Fruit fly (Drosophila melanogaster): ENCODE results near the gene CG10657.

The CG10657 gene

DNA sequence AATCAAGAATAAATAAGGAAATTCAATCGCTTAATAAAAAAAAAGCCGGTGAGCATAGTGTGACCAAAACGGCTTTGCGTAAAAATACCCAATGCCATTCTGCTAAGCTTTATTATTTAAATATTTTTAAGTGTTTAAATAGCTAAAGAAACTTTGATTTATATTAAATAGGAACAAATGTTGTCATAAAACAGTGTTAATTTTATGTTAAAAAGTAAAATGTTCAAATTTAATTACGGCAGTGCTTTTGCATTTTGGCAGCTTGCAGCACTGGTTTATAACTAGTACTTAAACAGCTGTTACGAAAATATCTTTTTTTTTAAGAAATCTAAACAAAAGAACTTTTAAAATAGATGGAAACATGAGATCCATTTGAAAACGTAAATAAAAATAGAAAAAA lies 4.2 kb upstream of the CG10657 start, which contains the start of the genes CG10638 and CG10681 (continued):
- TF ChIP-seq Smox (GFP tag; optimal IDR thresholded peaks at IDR 0.05) (no peak), CG16779 (tag; optimal IDR thresholded peaks at IDR 0.05) (no peak), CG6276 (GFP tag; optimal IDR thresholded peaks at IDR 0.05) (no peak), CG9139 (GFP tag; optimal IDR thresholded peaks at IDR 0.05) (no peak), dsx (GFP tag; optimal IDR thresholded peaks at IDR 0.05; ENCODE audit: poor library complexity, severe bottlenecking) (peak; percentile 13), pdm3 (GFP tag; optimal IDR thresholded peaks at IDR 0.05) (no peak), Sox15 (GFP tag; optimal IDR thresholded peaks at IDR 0.05) (no peak), eg (GFP tag; IDR thresholded peaks at IDR 0.05) (no peak), CG3919 (GFP tag; optimal IDR thresholded peaks at IDR 0.05) (peak; percentile 38), vri (GFP tag; optimal IDR thresholded peaks at IDR 0.05) (peak; percentile 59), CG7368 (GFP tag; optimal IDR thresholded peaks at IDR 0.05) (no peak), CG6808 (GFP tag; optimal IDR thresholded peaks at IDR 0.05) (peak; percentile 4), CG3032 (tag; optimal IDR thresholded peaks at IDR 0.05) (peak; percentile 35), esn (GFP tag; optimal IDR thresholded peaks at IDR 0.05) (peak; percentile 74), CG11294 (GFP tag; IDR thresholded peaks at IDR 0.05) (no peak), CG6163 (GFP tag; IDR thresholded peaks at IDR 0.05) (no peak), CG31627 (GFP tag; optimal IDR thresholded peaks at IDR 0.05) (peak; percentile 40), Hr38 (GFP tag; optimal IDR thresholded peaks at IDR 0.05) (no peak), cyc (GFP tag; optimal IDR thresholded peaks at IDR 0.05) (peak; percentile 43), svp (GFP tag) (no peak), CG15336 (GFP tag; IDR thresholded peaks at IDR 0.05) (no peak), fd85E (GFP tag; optimal IDR thresholded peaks at IDR 0.05) (no peak), Ets96B (tag; optimal IDR thresholded peaks at IDR 0.05) (peak; percentile 26), ss (GFP tag; optimal IDR thresholded peaks at IDR 0.05) (no peak), Met (GFP tag; optimal IDR thresholded peaks at IDR 0.05) (no peak), acj6 (GFP tag; optimal IDR thresholded peaks at IDR 0.05) (peak; percentile 52), Eip93F (GFP tag; optimal IDR thresholded peaks at IDR 0.05) (peak; percentile 36), Eip75B (GFP tag; optimal IDR thresholded peaks at IDR 0.05) (peak; percentile 68), CG4318 (GFP tag; optimal IDR thresholded peaks at IDR 0.05) (no peak), net (GFP tag; optimal IDR thresholded peaks at IDR 0.05) (no peak), topi (GFP tag; optimal IDR thresholded peaks at IDR 0.05) (peak; percentile 59), CG32006 (GFP tag; optimal IDR thresholded peaks at IDR 0.05) (no peak)

DNA sequence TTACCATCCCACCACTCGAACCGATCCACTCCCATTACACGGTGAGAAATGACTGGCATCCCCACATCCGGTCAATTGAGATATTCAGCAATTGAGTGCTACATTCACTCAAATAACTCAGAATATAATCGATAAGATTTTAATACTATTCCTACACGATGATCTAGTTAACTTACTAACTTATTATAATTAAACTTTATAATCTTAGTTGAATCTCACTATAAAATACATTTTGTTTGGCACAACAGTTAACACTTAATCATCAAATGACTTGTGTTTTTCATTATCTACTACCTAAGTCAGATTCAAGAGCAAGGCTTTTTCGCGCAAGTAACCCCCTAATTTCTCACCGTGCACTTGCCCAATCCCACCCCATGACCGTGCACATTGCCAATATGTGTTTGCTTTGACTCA lies 1.7 kb downstream of the CG10657 start:
- TF ChIP-seq CG15336 (GFP tag; IDR thresholded peaks at IDR 0.05) (peak; percentile 87), cyc (GFP tag; optimal IDR thresholded peaks at IDR 0.05) (peak; percentile 88), CG10631 (GFP tag; optimal IDR thresholded peaks at IDR 0.05) (peak; percentile 82), OdsH (GFP tag; optimal IDR thresholded peaks at IDR 0.05) (peak; percentile 87), dsx (GFP tag; optimal IDR thresholded peaks at IDR 0.05; ENCODE audit: poor library complexity, severe bottlenecking) (peak; percentile 80), CG1621 (tag; optimal IDR thresholded peaks at IDR 0.05) (peak; percentile 60), esn (GFP tag; optimal IDR thresholded peaks at IDR 0.05) (peak; percentile 95), dac (GFP tag; optimal IDR thresholded peaks at IDR 0.05) (peak; percentile 84), CG11762 (GFP tag; optimal IDR thresholded peaks at IDR 0.05; ENCODE audit: insufficient read depth) (peak; percentile 83), ss (GFP tag; optimal IDR thresholded peaks at IDR 0.05) (peak; percentile 84 to 87), Gug (GFP tag; IDR thresholded peaks at IDR 0.05) (peak; percentile 29), achi (GFP tag; optimal IDR thresholded peaks at IDR 0.05) (peak; percentile 88), Smox (GFP tag; optimal IDR thresholded peaks at IDR 0.05) (peak; percentile 92), CG8319 (GFP tag; optimal IDR thresholded peaks at IDR 0.05) (peak; percentile 68), CG32006 (GFP tag; optimal IDR thresholded peaks at IDR 0.05) (peak; percentile 95), CG8632 (GFP tag; optimal IDR thresholded peaks at IDR 0.05) (peak; percentile 81), fkh (GFP tag; optimal IDR thresholded peaks at IDR 0.05) (no peak), pdm3 (GFP tag; optimal IDR thresholded peaks at IDR 0.05) (peak; percentile 83), CG6276 (GFP tag; optimal IDR thresholded peaks at IDR 0.05) (peak; percentile 92), lz (GFP tag; optimal IDR thresholded peaks at IDR 0.05) (peak; percentile 91), Eip75B (GFP tag; optimal IDR thresholded peaks at IDR 0.05) (peak; percentile 88), salr (GFP tag; optimal IDR thresholded peaks at IDR 0.05) (peak; percentile 20 to 90), Lpt (GFP tag; optimal IDR thresholded peaks at IDR 0.05) (peak; percentile 86), spab (GFP tag; optimal IDR thresholded peaks at IDR 0.05) (peak; percentile 83), CG11294 (GFP tag; IDR thresholded peaks at IDR 0.05) (peak; percentile 59), Hr39 (GFP tag; optimal IDR thresholded peaks at IDR 0.05) (peak; percentile 84), fd85E (GFP tag; optimal IDR thresholded peaks at IDR 0.05) (peak; percentile 33), acj6 (GFP tag; optimal IDR thresholded peaks at IDR 0.05) (peak; percentile 90), CG11902 (GFP tag; optimal IDR thresholded peaks at IDR 0.05) (peak; percentile 78), CG3032 (tag; optimal IDR thresholded peaks at IDR 0.05) (peak; percentile 86), topi (GFP tag; optimal IDR thresholded peaks at IDR 0.05) (peak; percentile 91), Eip93F (GFP tag; optimal IDR thresholded peaks at IDR 0.05) (peak; percentile 74), CG16779 (tag; optimal IDR thresholded peaks at IDR 0.05) (peak; percentile 72)
